Fruit fly (Drosophila melanogaster) whole organism, embryonic: ENCODE results near the gene cysu.

ENCODE experiments used
- Awh ChIP-seq: fragments of 200-800 bp; sonication (Bioruptor generic); IDR thresholded peaks from 2 replicates; pipeline ENCODE4, ENCODE4 v1.3.6; 2022; ENCODE audit warnings: missing biosample characterization, missing genetic modification characterization
- CG11247 ChIP-seq: fragments of 200-800 bp; sonication (Bioruptor generic); IDR thresholded peaks from 2 replicates; pipeline ENCODE4 v1.3.6; 2022; ENCODE audit warnings: missing biosample characterization, missing genetic modification characterization
- CG12391 ChIP-seq: fragments of 200-800 bp; sonication (Bioruptor generic); optimal IDR thresholded peaks from 3 replicates; lab custom pipeline; 2018; ENCODE audit warnings: missing biosample characterization, mild to moderate bottlenecking, missing genetic modification characterization, moderate library complexity
- CG12769 ChIP-seq: fragments of 200-800 bp; sonication (Bioruptor generic); optimal IDR thresholded peaks from 2 replicates; lab custom pipeline; 2019; ENCODE audit warnings: missing biosample characterization, mild to moderate bottlenecking, missing genetic modification characterization, moderate library complexity
- CG14860 ChIP-seq: fragments of 200-800 bp; sonication (Bioruptor generic); IDR thresholded peaks from 3 replicates; pipeline ENCODE4 v1.3.6; 2022; ENCODE audit warnings: missing biosample characterization, missing genetic modification characterization; ENCODE audit not compliant: partially characterized antibody
- CG1602 ChIP-seq: fragments of 200-800 bp; sonication (Bioruptor generic); optimal IDR thresholded peaks from 3 replicates; lab custom pipeline; 2016; ENCODE audit warnings: missing biosample characterization, missing genetic modification characterization
- CG16815 ChIP-seq: fragments of 200-800 bp; sonication (Bioruptor generic); optimal IDR thresholded peaks from 3 replicates; lab custom pipeline; 2017; ENCODE audit warnings: missing biosample characterization, mild to moderate bottlenecking, missing genetic modification characterization
- CG16863 ChIP-seq: fragments of 200-800 bp; sonication (Bioruptor generic); optimal IDR thresholded peaks from 3 replicates; lab custom pipeline; 2016; ENCODE audit warnings: missing biosample characterization, missing genetic modification characterization
- CG17829 ChIP-seq: fragments of 200-800 bp; optimal IDR thresholded peaks from 2 replicates; lab custom pipeline; 2019; ENCODE audit warnings: missing biosample characterization, mild to moderate bottlenecking, missing genetic modification characterization, moderate library complexity
- CG2116 ChIP-seq: fragments of 200-800 bp; sonication (Bioruptor generic); optimal IDR thresholded peaks from 3 replicates; lab custom pipeline; 2018; ENCODE audit warnings: missing biosample characterization, mild to moderate bottlenecking, missing genetic modification characterization
- CG31388 ChIP-seq: fragments of 200-800 bp; sonication (Bioruptor generic); optimal IDR thresholded peaks from 2 replicates; lab custom pipeline; 2016; ENCODE audit warnings: missing biosample characterization, missing genetic modification characterization
- CG3163 ChIP-seq: fragments of 200-800 bp; sonication (Bioruptor generic); optimal IDR thresholded peaks from 3 replicates; lab custom pipeline; 2016; ENCODE audit warnings: missing biosample characterization, missing genetic modification characterization
- CG3726 ChIP-seq: fragments of 200-800 bp; sonication (Bioruptor generic); IDR thresholded peaks from 3 replicates; pipeline ENCODE4, ENCODE4 v1.3.6; 2022; ENCODE audit warnings: missing biosample characterization, missing genetic modification characterization
- CG6791 ChIP-seq: fragments of 200-800 bp; sonication (Bioruptor generic); IDR thresholded peaks from 3 replicates; pipeline ENCODE4 v1.3.6; 2022; ENCODE audit warnings: missing biosample characterization, missing genetic modification characterization; ENCODE audit not compliant: partially characterized antibody
- CG7556 ChIP-seq: fragments of 200-800 bp; sonication (Bioruptor generic); optimal IDR thresholded peaks from 2 replicates; lab custom pipeline; 2017; ENCODE audit warnings: missing biosample characterization, mild to moderate bottlenecking, missing genetic modification characterization
- CHES-1-like ChIP-seq: fragments of 200-800 bp; sonication (Bioruptor generic); optimal IDR thresholded peaks from 2 replicates; lab custom pipeline; 2016; ENCODE audit warnings: missing biosample characterization, missing genetic modification characterization
- E2f2 ChIP-seq: fragments of 200-800 bp; sonication (Bioruptor generic); IDR thresholded peaks from 2 replicates; pipeline ENCODE4 v1.3.6; 2022; ENCODE audit warnings: missing biosample characterization, missing genetic modification characterization
- Fer3 ChIP-seq: fragments of 200-800 bp; sonication (Bioruptor generic); optimal IDR thresholded peaks from 2 replicates; lab custom pipeline; 2018; ENCODE audit warnings: missing biosample characterization, mild to moderate bottlenecking, missing genetic modification characterization, moderate library complexity
- Gsc ChIP-seq: fragments of 200-800 bp; sonication (Bioruptor generic); IDR thresholded peaks from 2 replicates; pipeline ENCODE4 v1.3.6; 2022; ENCODE audit warnings: missing biosample characterization, missing genetic modification characterization
- Myb ChIP-seq: fragments of 200-800 bp; sonication (Bioruptor generic); optimal IDR thresholded peaks from 2 replicates; lab custom pipeline; 2016; ENCODE audit warnings: missing biosample characterization, missing genetic modification characterization
- NFAT ChIP-seq: fragments of 200-800 bp; sonication (Bioruptor generic); IDR thresholded peaks from 2 replicates; pipeline ENCODE4 v1.3.6; 2022; ENCODE audit warnings: missing biosample characterization, missing genetic modification characterization
- Opbp ChIP-seq: fragments of 200-800 bp; sonication (Bioruptor generic); IDR thresholded peaks from 3 replicates; pipeline ENCODE4 v1.3.6; 2022; ENCODE audit warnings: missing biosample characterization, missing genetic modification characterization; ENCODE audit not compliant: partially characterized antibody
- Rfx ChIP-seq: fragments of 200-800 bp; sonication (Bioruptor generic); IDR thresholded peaks from 2 replicates; pipeline ENCODE4 v1.3.6; 2022; ENCODE audit warnings: missing biosample characterization, missing genetic modification characterization
- Tbp ChIP-seq: fragments of >200 bp; optimal IDR thresholded peaks from 2 replicates; lab custom pipeline; 2018; ENCODE audit warnings: missing biosample characterization, missing genetic modification characterization
- amos ChIP-seq: fragments of 200-800 bp; sonication (Bioruptor generic); IDR thresholded peaks from 2 replicates; pipeline ENCODE4 v1.3.6; 2022; ENCODE audit warnings: missing biosample characterization, missing genetic modification characterization; ENCODE audit not compliant: partially characterized antibody
- bbx ChIP-seq: fragments of 200-800 bp; sonication (Bioruptor generic); IDR thresholded peaks from 2 replicates; pipeline ENCODE4 v1.3.6; 2022; ENCODE audit warnings: missing biosample characterization, missing genetic modification characterization; ENCODE audit not compliant: partially characterized antibody
- bigmax ChIP-seq: fragments of 200-800 bp; sonication (Bioruptor generic); optimal IDR thresholded peaks from 2 replicates; lab custom pipeline; 2018; ENCODE audit warnings: missing biosample characterization, mild to moderate bottlenecking, missing genetic modification characterization
- chinmo ChIP-seq: fragments of 200-800 bp; sonication (Bioruptor generic); IDR thresholded peaks from 4 replicates; pipeline ENCODE4 v1.3.6; 2022; ENCODE audit warnings: missing biosample characterization, missing genetic modification characterization; ENCODE audit not compliant: partially characterized antibody
- da ChIP-seq: fragments of 200-800 bp; sonication (Bioruptor generic); optimal IDR thresholded peaks from 2 replicates; lab custom pipeline; 2016; ENCODE audit warnings: missing biosample characterization, missing genetic modification characterization
- dimm ChIP-seq: fragments of 200-800 bp; sonication (Bioruptor generic); IDR thresholded peaks from 2 replicates; pipeline ENCODE4 v1.3.6; 2022; ENCODE audit warnings: missing biosample characterization, missing genetic modification characterization
- emc ChIP-seq: fragments of 200-800 bp; sonication (Bioruptor generic); optimal IDR thresholded peaks from 2 replicates; lab custom pipeline; 2016; ENCODE audit warnings: missing biosample characterization, missing genetic modification characterization
- eve ChIP-seq, 2 experiments: fragments of >200 bp; optimal IDR thresholded peaks; 2 replicates each; lab custom pipeline; 2017; ENCODE audit warnings: missing biosample characterization in 2 of 2, missing genetic modification characterization in 2 of 2
- ewg ChIP-seq: fragments of 200-800 bp; sonication (Bioruptor generic); optimal IDR thresholded peaks from 3 replicates; lab custom pipeline; 2017; ENCODE audit warnings: mild to moderate bottlenecking, missing biosample characterization, missing genetic modification reagents, missing genetic modification characterization
- knrl ChIP-seq: fragments of 200-800 bp; sonication (Bioruptor generic); IDR thresholded peaks from 3 replicates; pipeline ENCODE4 v1.3.6; 2022; ENCODE audit warnings: missing biosample characterization, missing genetic modification characterization; ENCODE audit not compliant: partially characterized antibody
- mam ChIP-seq: fragments of 200-800 bp; sonication (Bioruptor generic); optimal IDR thresholded peaks from 3 replicates; lab custom pipeline; 2016; ENCODE audit warnings: missing biosample characterization, missing genetic modification characterization
- nmo ChIP-seq: fragments of 200-800 bp; sonication (Bioruptor generic); optimal IDR thresholded peaks from 2 replicates; lab custom pipeline; 2018; ENCODE audit warnings: missing biosample characterization, mild to moderate bottlenecking, missing genetic modification characterization, moderate library complexity
- otp ChIP-seq: fragments of 200-800 bp; sonication (Bioruptor generic); IDR thresholded peaks from 3 replicates; pipeline ENCODE4, ENCODE4 v1.3.6; 2022; ENCODE audit warnings: missing biosample characterization, missing genetic modification characterization
- repo ChIP-seq: fragments of 200-800 bp; sonication (Bioruptor generic); optimal IDR thresholded peaks from 2 replicates; lab custom pipeline; 2016; ENCODE audit warnings: missing biosample characterization, missing genetic modification characterization
- schlank ChIP-seq: fragments of 200-800 bp; sonication (Bioruptor generic); optimal IDR thresholded peaks from 2 replicates; lab custom pipeline; 2018; ENCODE audit warnings: missing biosample characterization, mild to moderate bottlenecking, missing genetic modification characterization
- sd ChIP-seq: fragments of 200-800 bp; sonication (Bioruptor generic); optimal IDR thresholded peaks from 3 replicates; lab custom pipeline; 2018; ENCODE audit warnings: missing biosample characterization, mild to moderate bottlenecking, missing genetic modification characterization, moderate library complexity
- sima ChIP-seq: fragments of 200-800 bp; sonication (Bioruptor generic); optimal IDR thresholded peaks from 2 replicates; lab custom pipeline; 2016; ENCODE audit warnings: missing biosample characterization, missing genetic modification characterization
- sna ChIP-seq: fragments of 200-800 bp; sonication (Bioruptor generic); IDR thresholded peaks from 2 replicates; pipeline ENCODE4 v1.3.6; 2022; ENCODE audit warnings: missing biosample characterization, missing genetic modification characterization; ENCODE audit not compliant: partially characterized antibody
- sr ChIP-seq: fragments of 200-800 bp; sonication (Bioruptor generic); IDR thresholded peaks from 3 replicates; pipeline ENCODE4 v1.3.6; 2022; ENCODE audit warnings: missing biosample characterization, missing genetic modification characterization
- vvl ChIP-seq: fragments of 200-800 bp; sonication (Bioruptor generic); IDR thresholded peaks from 2 replicates; pipeline ENCODE4 v1.3.6; 2022; ENCODE audit warnings: missing biosample characterization, missing genetic modification characterization
- wdn ChIP-seq: fragments of 200-800 bp; sonication (Bioruptor generic); IDR thresholded peaks from 2 replicates; pipeline ENCODE4 v1.3.6; 2022; ENCODE audit warnings: missing biosample characterization, missing genetic modification characterization

The cysu gene

dm6 chr3R:17434330-17434729, 8.8 kb downstream of the cysu start, which contains the start of gene CG44090:
CG44090 (minus strand) TSS chr3R:17434430.
- TF ChIP-seq emc (no peak), repo (no peak), schlank (tag; lab: Kevin White, UChicago) (no peak), Opbp (GFP tag; lab: Robert Waterston, UW) (no peak), CG16863 (GFP tag; lab: Kevin White, UChicago) (no peak), CG3726 (GFP tag; lab: Robert Waterston, UW) (no peak), CG1602 (no peak), Myb (GFP tag; lab: Kevin White, UChicago) (no peak), CG17829 (tag; lab: Kevin White, UChicago) (no peak), CG12391 (tag; lab: Kevin White, UChicago) (no peak), amos (GFP tag; lab: Robert Waterston, UW) (no peak), CG7556 (GFP tag; lab: Kevin White, UChicago) (no peak), nmo (GFP tag; lab: Kevin White, UChicago) (no peak), Tbp (GFP tag; lab: Kevin White, UChicago) (no peak), eve (GFP tag; optimal IDR thresholded peaks at IDR 0.05; lab: Kevin White, UChicago) (no peak), CHES-1-like (no peak)

dm6 chr3R:17440628-17441027, 15.1 kb downstream of the cysu start, which contains the start of gene CG14331:
CG14331 (minus strand) TSS chr3R:17440728.
- no peak for TF ChIP-seq CG3163 (GFP tag; lab: Kevin White, UChicago)
- TF ChIP-seq Gsc (GFP tag; lab: Robert Waterston, UW), result no peak
- no peak for TF ChIP-seq NFAT (GFP tag; lab: Robert Waterston, UW)

dm6 chr3R:17447615-17448014, 22.0 kb downstream of the cysu start:
- TF ChIP-seq CG6791, result no peak
- TF ChIP-seq E2f2 (GFP tag; lab: Robert Waterston, UW), result no peak
- TF ChIP-seq sr (GFP tag; lab: Robert Waterston, UW), result no peak
- TF ChIP-seq bbx (GFP tag; lab: Robert Waterston, UW), result no peak
- TF ChIP-seq bigmax (GFP tag; lab: Kevin White, UChicago), result no peak
- no peak for TF ChIP-seq wdn (GFP tag; lab: Robert Waterston, UW)
- no peak for TF ChIP-seq sna (GFP tag; lab: Robert Waterston, UW)
- no peak for TF ChIP-seq Rfx (GFP tag; lab: Robert Waterston, UW)
- peak; percentile 74 for TF ChIP-seq sd
- no peak for TF ChIP-seq ewg (GFP tag; lab: Kevin White, UChicago)
- TF ChIP-seq chinmo, result 0 out of 4 replicates have a peak, but pooled peaks have one; percentile 57
- no peak for TF ChIP-seq CG16815 (GFP tag; lab: Kevin White, UChicago)
- TF ChIP-seq dimm (GFP tag; lab: Robert Waterston, UW), result no peak
- peak; percentile 61 for TF ChIP-seq Awh (GFP tag; lab: Robert Waterston, UW)
- no peak for TF ChIP-seq otp (GFP tag; lab: Robert Waterston, UW)
- TF ChIP-seq CG11247, result no peak
- TF ChIP-seq Fer3, result no peak
- TF ChIP-seq da (GFP tag; lab: Kevin White, UChicago), result no peak
- TF ChIP-seq amos (GFP tag; lab: Robert Waterston, UW), result no peak
- TF ChIP-seq mam, result no peak
- TF ChIP-seq CG31388, result no peak
- TF ChIP-seq CG2116, result no peak
- TF ChIP-seq vvl, result peak; percentile 60; the same call in 1 of the 2 replicates
- no peak for TF ChIP-seq CG3726 (GFP tag; lab: Robert Waterston, UW)
- TF ChIP-seq CG14860 (GFP tag; lab: Robert Waterston, UW), result no peak
- peak; percentile 60 for TF ChIP-seq CG12769 (tag; lab: Kevin White, UChicago)
- TF ChIP-seq knrl (GFP tag; lab: Robert Waterston, UW), result no peak
- no peak for TF ChIP-seq sima (GFP tag; lab: Kevin White, UChicago)
- TF ChIP-seq, all 482 proteins: peak for 5
